Fruit fly (Drosophila melanogaster) whole organism, prepupa: ENCODE data around the gene CG14966.

Experiments
- CG10631 ChIP-seq: fragments of 200-800 bp; sonication (Bioruptor generic); optimal IDR thresholded peaks from 2 replicates; lab custom pipeline; 2016; ENCODE audit warnings: missing biosample characterization, missing genetic modification characterization
- CG11294 ChIP-seq: fragments of 200-800 bp; sonication (Bioruptor generic); IDR thresholded peaks from 2 replicates; pipeline ENCODE4 v1.3.6; 2022; ENCODE audit warnings: missing biosample characterization, missing genetic modification characterization
- CG15336 ChIP-seq: fragments of 200-800 bp; sonication (Bioruptor generic); IDR thresholded peaks from 2 replicates; pipeline ENCODE4 v1.3.6; 2022; ENCODE audit warnings: missing biosample characterization, missing genetic modification characterization
- CG1621 ChIP-seq: fragments of 200-800 bp; sonication (Bioruptor generic); optimal IDR thresholded peaks from 3 replicates; lab custom pipeline; 2018; ENCODE audit warnings: missing biosample characterization, mild to moderate bottlenecking, missing genetic modification characterization
- CG16779 ChIP-seq: fragments of 200-800 bp; sonication (Bioruptor generic); optimal IDR thresholded peaks from 3 replicates; lab custom pipeline; 2017; ENCODE audit warnings: missing biosample characterization, mild to moderate bottlenecking, missing genetic modification characterization
- CG3032 ChIP-seq: fragments of 200-800 bp; optimal IDR thresholded peaks from 2 replicates; lab custom pipeline; 2019; ENCODE audit warnings: missing biosample characterization, mild to moderate bottlenecking, missing genetic modification characterization, moderate library complexity
- CG31627 ChIP-seq: fragments of 200-800 bp; sonication (Bioruptor generic); optimal IDR thresholded peaks from 3 replicates; lab custom pipeline; 2016; ENCODE audit warnings: missing biosample characterization, missing genetic modification characterization
- CG34406 ChIP-seq: fragments of 200-800 bp; sonication (Bioruptor generic); optimal IDR thresholded peaks from 3 replicates; lab custom pipeline; 2016; ENCODE audit warnings: missing biosample characterization, missing genetic modification characterization
- CG6808 ChIP-seq: fragments of 200-800 bp; sonication (Bioruptor generic); optimal IDR thresholded peaks from 3 replicates; lab custom pipeline; 2017; ENCODE audit warnings: missing biosample characterization, missing genetic modification characterization, mild to moderate bottlenecking, moderate library complexity, missing genetic modification reagents
- CG6854 ChIP-seq: fragments of 200-800 bp; sonication (Bioruptor generic); optimal IDR thresholded peaks from 2 replicates; lab custom pipeline; 2017; ENCODE audit warnings: missing biosample characterization, mild to moderate bottlenecking, missing genetic modification characterization
- CG8119 ChIP-seq: fragments of 200-800 bp; sonication (Bioruptor generic); IDR thresholded peaks from 3 replicates; pipeline ENCODE4 v1.3.6; 2022; ENCODE audit warnings: missing biosample characterization, missing genetic modification characterization
- Eip75B ChIP-seq: fragments of 200-800 bp; sonication (Bioruptor generic); optimal IDR thresholded peaks from 3 replicates; lab custom pipeline; 2016; ENCODE audit warnings: missing biosample characterization, missing genetic modification characterization
- Eip78C ChIP-seq: fragments of 200-800 bp; sonication (Bioruptor generic); peaks from one replicate; lab custom pipeline; 2016; ENCODE audit warnings: missing biosample characterization, missing genetic modification characterization
- Eip93F ChIP-seq: fragments of 200-800 bp; sonication (Bioruptor generic); optimal IDR thresholded peaks from 2 replicates; lab custom pipeline; 2016; ENCODE audit warnings: missing biosample characterization, mild to moderate bottlenecking, missing genetic modification characterization
- Hr38 ChIP-seq: sonication (Bioruptor generic); optimal IDR thresholded peaks from 2 replicates; lab custom pipeline; 2016; ENCODE audit warnings: missing biosample characterization, missing genetic modification characterization
- Smox ChIP-seq: fragments of 200-800 bp; sonication (Bioruptor generic); optimal IDR thresholded peaks from 3 replicates; lab custom pipeline; 2016; ENCODE audit warnings: missing biosample characterization, missing genetic modification characterization
- acj6 ChIP-seq: fragments of 200-800 bp; sonication (Bioruptor generic); optimal IDR thresholded peaks from 3 replicates; lab custom pipeline; 2016; ENCODE audit warnings: missing biosample characterization, missing genetic modification characterization
- cyc ChIP-seq: fragments of 200-800 bp; sonication (Bioruptor generic); optimal IDR thresholded peaks from 3 replicates; lab custom pipeline; 2016; ENCODE audit warnings: missing biosample characterization, missing genetic modification characterization
- fd59A ChIP-seq: fragments of 200-800 bp; sonication (Bioruptor generic); optimal IDR thresholded peaks from 2 replicates; lab custom pipeline; 2017; ENCODE audit warnings: missing biosample characterization, mild to moderate bottlenecking, missing genetic modification characterization, missing genetic modification reagents
- lz ChIP-seq: fragments of 200-800 bp; sonication (Bioruptor generic); optimal IDR thresholded peaks from 3 replicates; lab custom pipeline; 2016; ENCODE audit warnings: missing biosample characterization, missing genetic modification characterization
- net ChIP-seq: fragments of 200-800 bp; sonication (Bioruptor generic); optimal IDR thresholded peaks from 3 replicates; lab custom pipeline; 2016; ENCODE audit warnings: missing biosample characterization, missing genetic modification characterization
- ss ChIP-seq, 2 experiments: fragments of 200-800 bp; sonication (Bioruptor generic); optimal IDR thresholded peaks; 2 replicates in 1 of 2; 3 replicates in 1 of 2; lab custom pipeline; 2017 to 2018; ENCODE audit warnings: mild to moderate bottlenecking in 2 of 2, missing biosample characterization in 2 of 2, missing genetic modification characterization in 2 of 2, moderate library complexity in 1 of 2
- topi ChIP-seq: fragments of 200-800 bp; sonication (Bioruptor generic); optimal IDR thresholded peaks from 3 replicates; lab custom pipeline; 2016; ENCODE audit warnings: missing biosample characterization, missing genetic modification characterization
- vri ChIP-seq: fragments of 200-800 bp; sonication (Bioruptor generic); optimal IDR thresholded peaks from 3 replicates; lab custom pipeline; 2016; ENCODE audit warnings: missing biosample characterization, mild to moderate bottlenecking, missing genetic modification characterization

The CG14966 gene

DNA sequence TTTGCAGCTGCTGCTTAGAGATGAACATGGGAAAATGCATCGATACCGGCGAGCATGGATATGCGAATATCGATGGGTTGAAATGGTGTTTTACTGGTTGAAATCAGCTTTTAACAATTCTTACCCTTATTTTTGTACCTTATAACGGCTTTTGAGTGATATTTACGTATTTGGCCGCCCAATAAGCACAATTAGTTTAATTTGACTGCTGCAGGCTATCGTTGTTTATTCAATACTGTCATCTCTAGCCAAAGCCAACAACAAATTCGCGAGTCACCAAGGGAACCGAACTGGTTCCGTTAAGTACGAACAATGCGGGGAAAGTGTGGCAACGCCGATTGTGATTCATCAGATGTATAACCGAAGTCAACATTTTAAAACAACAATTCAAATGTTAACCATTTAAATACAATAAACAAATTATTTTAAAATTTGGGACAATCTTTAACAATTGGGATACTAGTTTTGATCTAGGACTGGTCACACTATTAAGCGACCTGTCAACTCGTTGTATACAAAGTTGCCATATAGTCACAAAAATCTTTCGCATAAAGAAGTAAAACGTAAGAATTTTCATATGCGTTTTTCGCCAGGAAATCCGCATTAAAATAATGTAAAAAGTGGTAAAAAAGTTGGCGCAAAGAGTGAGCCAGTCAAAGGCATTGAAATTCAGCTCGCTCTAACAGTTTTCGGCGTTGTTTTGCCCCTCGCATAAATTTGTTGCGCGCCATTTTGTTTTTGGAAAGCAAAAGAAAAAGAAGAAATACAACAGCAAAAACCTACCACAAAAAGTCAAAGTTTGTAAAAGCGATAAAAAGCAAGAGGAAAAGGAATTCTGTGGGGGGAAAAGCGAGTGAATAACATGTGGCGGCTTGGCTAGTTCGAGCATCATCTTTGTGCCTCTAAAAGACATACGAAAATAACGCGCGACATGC lies 49.0 kb downstream of the CG14966 start, which contains the start of the genes Usp5 and BtbVII (continued):
- TF ChIP-seq CG6808 (GFP tag; lab: Kevin White, UChicago) (peak; percentile 55), topi (GFP tag; lab: Kevin White, UChicago) (peak; percentile 49), CG11294 (GFP tag; lab: Robert Waterston, UW) (no peak; the same call in 1 of the 2 replicates), vri (GFP tag; lab: Kevin White, UChicago) (peak; percentile 19), CG1621 (peak; percentile 18), ss (GFP tag; optimal IDR thresholded peaks at IDR 0.05; lab: Kevin White, UChicago) (peak in 1 of 2 experiments; percentile 66), CG15336 (GFP tag; lab: Robert Waterston, UW) (0 out of 2 replicates have a peak, but pooled peaks have one; percentile 14), CG3032 (peak; percentile 39), Eip93F (GFP tag; lab: Kevin White, UChicago) (no peak), acj6 (GFP tag; lab: Kevin White, UChicago) (peak; percentile 70), lz (GFP tag; lab: Kevin White, UChicago) (peak; percentile 79), Eip75B (GFP tag; lab: Kevin White, UChicago) (peak; percentile 62), CG31627 (GFP tag; lab: Kevin White, UChicago) (peak; percentile 72), Eip78C (GFP tag; lab: Kevin White, UChicago) (peak; percentile 91), CG8119 (GFP tag; lab: Robert Waterston, UW) (peak; percentile 36; the same call in 1 of the 3 replicates), CG6854 (GFP tag; lab: Kevin White, UChicago) (no peak), Smox (no peak), fd59A (peak; percentile 20), cyc (GFP tag; lab: Kevin White, UChicago) (peak; percentile 31), CG10631 (GFP tag; lab: Kevin White, UChicago) (no peak), CG34406 (GFP tag; lab: Kevin White, UChicago) (peak; percentile 55), CG16779 (tag; lab: Kevin White, UChicago) (peak; percentile 17), Hr38 (no peak), net (GFP tag; lab: Kevin White, UChicago) (peak; percentile 51)
